Fruit fly (Drosophila melanogaster) whole organism, embryonic: ENCODE measurements around the gene aop.

Source experiments
- Atf-2 ChIP-seq: fragments of 200-800 bp; sonication (Bioruptor generic); optimal IDR thresholded peaks from 2 replicates; lab custom pipeline; 2016; ENCODE audit warnings: missing biosample characterization, missing genetic modification characterization
- Atf3 ChIP-seq: fragments of 200-800 bp; sonication (Bioruptor generic); optimal IDR thresholded peaks from 3 replicates; lab custom pipeline; 2016; ENCODE audit warnings: missing biosample characterization, missing genetic modification characterization
- BEAF-32 ChIP-seq: fragments of 200-800 bp; sonication (Bioruptor generic); optimal IDR thresholded peaks from 3 replicates; lab custom pipeline; 2017; ENCODE audit warnings: missing biosample characterization, missing genetic modification characterization, mild to moderate bottlenecking, moderate library complexity, missing genetic modification reagents
- CG10267 ChIP-seq: fragments of 200-800 bp; sonication (Bioruptor generic); optimal IDR thresholded peaks from 2 replicates; lab custom pipeline; 2018; ENCODE audit warnings: missing biosample characterization, mild to moderate bottlenecking, missing genetic modification characterization, moderate library complexity
- CG12769 ChIP-seq: fragments of 200-800 bp; sonication (Bioruptor generic); optimal IDR thresholded peaks from 2 replicates; lab custom pipeline; 2019; ENCODE audit warnings: missing biosample characterization, mild to moderate bottlenecking, missing genetic modification characterization, moderate library complexity
- CG15269 ChIP-seq: fragments of 200-800 bp; sonication (Bioruptor generic); optimal IDR thresholded peaks from 2 replicates; lab custom pipeline; 2018; ENCODE audit warnings: missing biosample characterization, mild to moderate bottlenecking, missing genetic modification characterization, moderate library complexity
- CG1602 ChIP-seq: fragments of 200-800 bp; sonication (Bioruptor generic); optimal IDR thresholded peaks from 3 replicates; lab custom pipeline; 2016; ENCODE audit warnings: missing biosample characterization, missing genetic modification characterization
- CG16863 ChIP-seq: fragments of 200-800 bp; sonication (Bioruptor generic); optimal IDR thresholded peaks from 3 replicates; lab custom pipeline; 2016; ENCODE audit warnings: missing biosample characterization, missing genetic modification characterization
- CG17359 ChIP-seq: fragments of 200-800 bp; sonication (Bioruptor generic); optimal IDR thresholded peaks from 3 replicates; lab custom pipeline; 2018; ENCODE audit warnings: missing biosample characterization, mild to moderate bottlenecking, missing genetic modification characterization, moderate library complexity
- CG18599 ChIP-seq: fragments of 200-800 bp; sonication (Bioruptor generic); optimal IDR thresholded peaks from 3 replicates; lab custom pipeline; 2017; ENCODE audit warnings: missing biosample characterization, missing genetic modification characterization, mild to moderate bottlenecking, moderate library complexity, missing genetic modification reagents
- CG6175 ChIP-seq: fragments of 200-800 bp; sonication (Bioruptor generic); IDR thresholded peaks from 3 replicates; pipeline ENCODE4 v1.3.6; 2022; ENCODE audit warnings: missing biosample characterization, missing genetic modification characterization
- CG6791 ChIP-seq: fragments of 200-800 bp; sonication (Bioruptor generic); IDR thresholded peaks from 3 replicates; pipeline ENCODE4 v1.3.6; 2022; ENCODE audit warnings: missing biosample characterization, missing genetic modification characterization; ENCODE audit not compliant: partially characterized antibody
- CG7271 ChIP-seq: fragments of 200-800 bp; sonication (Bioruptor generic); optimal IDR thresholded peaks from 2 replicates; lab custom pipeline; 2018; ENCODE audit warnings: missing biosample characterization, mild to moderate bottlenecking, missing genetic modification characterization, moderate library complexity
- CG7786 ChIP-seq: fragments of 200-800 bp; sonication (Bioruptor generic); optimal IDR thresholded peaks from 2 replicates; lab custom pipeline; 2016; ENCODE audit warnings: missing biosample characterization, missing genetic modification characterization
- CG7839 ChIP-seq: fragments of 200-800 bp; sonication (Bioruptor generic); optimal IDR thresholded peaks from 3 replicates; lab custom pipeline; 2018; ENCODE audit warnings: missing biosample characterization, mild to moderate bottlenecking, missing genetic modification characterization, moderate library complexity
- CG7987 ChIP-seq: fragments of 200-800 bp; sonication (Bioruptor generic); optimal IDR thresholded peaks from 2 replicates; lab custom pipeline; 2018; ENCODE audit warnings: missing biosample characterization, mild to moderate bottlenecking, missing genetic modification characterization, moderate library complexity
- Dek ChIP-seq: fragments of 200-800 bp; sonication (Bioruptor generic); optimal IDR thresholded peaks from 3 replicates; lab custom pipeline; 2019; ENCODE audit warnings: missing biosample characterization, mild to moderate bottlenecking, missing genetic modification characterization, moderate library complexity
- Fer1 ChIP-seq: fragments of 200-800 bp; sonication (Bioruptor generic); optimal IDR thresholded peaks from 2 replicates; lab custom pipeline; 2017; ENCODE audit warnings: missing biosample characterization, mild to moderate bottlenecking, missing genetic modification characterization
- GATAe ChIP-seq: fragments of 200-800 bp; sonication (Bioruptor generic); conservative IDR thresholded peaks from 2 replicates; pipeline ENCODE4 v1.3.6; 2022; ENCODE audit warnings: missing biosample characterization, missing genetic modification characterization
- HmgZ ChIP-seq: fragments of 200-800 bp; sonication (Bioruptor generic); optimal IDR thresholded peaks from 2 replicates; lab custom pipeline; 2018; ENCODE audit warnings: missing biosample characterization, mild to moderate bottlenecking, missing genetic modification characterization
- MBD-R2 ChIP-seq: fragments of 200-800 bp; sonication (Bioruptor generic); IDR thresholded peaks from 2 replicates; pipeline ENCODE4 v1.3.6; 2022; ENCODE audit warnings: missing biosample characterization, missing genetic modification characterization
- Myb ChIP-seq: fragments of 200-800 bp; sonication (Bioruptor generic); optimal IDR thresholded peaks from 2 replicates; lab custom pipeline; 2016; ENCODE audit warnings: missing biosample characterization, missing genetic modification characterization
- NFAT ChIP-seq: fragments of 200-800 bp; sonication (Bioruptor generic); IDR thresholded peaks from 2 replicates; pipeline ENCODE4 v1.3.6; 2022; ENCODE audit warnings: missing biosample characterization, missing genetic modification characterization
- Ptx1 ChIP-seq: fragments of 200-800 bp; sonication (Bioruptor generic); IDR thresholded peaks from 2 replicates; pipeline ENCODE4 v1.3.6; 2022; ENCODE audit warnings: missing biosample characterization, missing genetic modification characterization
- Stat92E ChIP-seq, 3 experiments: fragments of >200 bp in 2 of 3; fragments of 200-800 bp in 1 of 3; sonication (Bioruptor generic) in 1 of 3; optimal IDR thresholded peaks; 2 replicates each; lab custom pipeline; 2017 to 2019; ENCODE audit warnings: missing biosample characterization in 3 of 3, missing genetic modification characterization in 3 of 3, mild to moderate bottlenecking in 1 of 3, moderate library complexity in 1 of 3
- al ChIP-seq: fragments of 200-800 bp; sonication (Bioruptor generic); IDR thresholded peaks from 2 replicates; pipeline ENCODE4 v1.3.6; 2022; ENCODE audit warnings: missing biosample characterization, missing genetic modification characterization
- ash1 ChIP-seq: fragments of 200-800 bp; sonication (Bioruptor generic); optimal IDR thresholded peaks from 2 replicates; lab custom pipeline; 2018; ENCODE audit warnings: missing biosample characterization, mild to moderate bottlenecking, missing genetic modification characterization
- bowl ChIP-seq: fragments of 200-800 bp; sonication (Bioruptor generic); IDR thresholded peaks from 2 replicates; pipeline ENCODE4 v1.3.6; 2022; ENCODE audit warnings: missing biosample characterization, missing genetic modification characterization
- ci ChIP-seq: fragments of 200-800 bp; sonication (Bioruptor generic); IDR thresholded peaks from 3 replicates; pipeline ENCODE4 v1.3.6; 2022; ENCODE audit warnings: missing biosample characterization, missing genetic modification characterization
- dan ChIP-seq: fragments of 200-800 bp; sonication (Bioruptor generic); IDR thresholded peaks from 2 replicates; pipeline ENCODE4 v1.3.6; 2022; ENCODE audit warnings: missing biosample characterization, missing genetic modification characterization
- ind ChIP-seq: fragments of 200-800 bp; sonication (Bioruptor generic); optimal IDR thresholded peaks from 3 replicates; lab custom pipeline; 2016; ENCODE audit warnings: missing biosample characterization, missing genetic modification characterization
- insv ChIP-seq, 2 experiments: fragments of 200-800 bp; sonication (Bioruptor generic); optimal IDR thresholded peaks; 3 replicates each; lab custom pipeline; 2016 to 2018; ENCODE audit warnings: missing biosample characterization in 2 of 2, missing genetic modification characterization in 2 of 2
- lmd ChIP-seq: fragments of 200-800 bp; sonication (Bioruptor generic); IDR thresholded peaks from 2 replicates; pipeline ENCODE4 v1.3.6; 2022; ENCODE audit warnings: missing biosample characterization, missing genetic modification characterization
- mld ChIP-seq: fragments of 200-800 bp; sonication (Bioruptor generic); IDR thresholded peaks from 3 replicates; pipeline ENCODE4 v1.3.6; 2022; ENCODE audit warnings: missing biosample characterization, missing genetic modification characterization; ENCODE audit not compliant: partially characterized antibody
- nau ChIP-seq: fragments of 200-800 bp; sonication (Bioruptor generic); optimal IDR thresholded peaks from 3 replicates; lab custom pipeline; 2017; ENCODE audit warnings: missing biosample characterization, mild to moderate bottlenecking, missing genetic modification characterization, missing genetic modification reagents
- nom ChIP-seq: fragments of 200-800 bp; sonication (Bioruptor generic); optimal IDR thresholded peaks from 2 replicates; lab custom pipeline; 2017; ENCODE audit warnings: missing biosample characterization, missing genetic modification characterization, mild to moderate bottlenecking, moderate library complexity, missing genetic modification reagents
- odd ChIP-seq: fragments of 200-800 bp; sonication (Bioruptor generic); optimal IDR thresholded peaks from 2 replicates; lab custom pipeline; 2017; ENCODE audit warnings: missing biosample characterization, mild to moderate bottlenecking, missing genetic modification characterization
- prd ChIP-seq, 3 experiments: fragments of >200 bp in 2 of 3; fragments of 200-800 bp in 1 of 3; sonication (Bioruptor generic) in 1 of 3; optimal IDR thresholded peaks in 2 of 3; IDR thresholded peaks in 1 of 3; 2 replicates in 2 of 3; 3 replicates in 1 of 3; pipeline versions ENCODE4 v1.3.6 to Lab custom; 2017 to 2022; ENCODE audit warnings: missing biosample characterization in 1 of 3, missing genetic modification characterization in 1 of 3
- shn ChIP-seq: fragments of 200-800 bp; sonication (Bioruptor generic); optimal IDR thresholded peaks from 3 replicates; lab custom pipeline; 2016; ENCODE audit warnings: missing biosample characterization, missing genetic modification characterization
- sisA ChIP-seq: fragments of 200-800 bp; sonication (Bioruptor generic); IDR thresholded peaks from 2 replicates; pipeline ENCODE4 v1.3.6; 2022; ENCODE audit warnings: missing biosample characterization, missing genetic modification characterization
- slou ChIP-seq: fragments of 200-800 bp; sonication (Bioruptor generic); optimal IDR thresholded peaks from 3 replicates; lab custom pipeline; 2016; ENCODE audit warnings: missing biosample characterization, missing genetic modification characterization
- slp2 ChIP-seq: fragments of 200-800 bp; sonication (Bioruptor generic); optimal IDR thresholded peaks from 2 replicates; lab custom pipeline; 2016; ENCODE audit warnings: missing biosample characterization, missing genetic modification characterization
- ssp ChIP-seq: fragments of 200-800 bp; sonication (Bioruptor generic); IDR thresholded peaks from 2 replicates; pipeline ENCODE4 v1.3.6; 2022; ENCODE audit warnings: missing biosample characterization, missing genetic modification characterization
- tap ChIP-seq: fragments of 200-800 bp; optimal IDR thresholded peaks from 3 replicates; lab custom pipeline; 2019; ENCODE audit warnings: missing biosample characterization, mild to moderate bottlenecking, missing genetic modification characterization, moderate library complexity
- tgo ChIP-seq: fragments of 200-800 bp; sonication (Bioruptor generic); IDR thresholded peaks from 3 replicates; pipeline ENCODE4 v1.3.6; 2022; ENCODE audit warnings: missing biosample characterization, missing genetic modification characterization
- tup ChIP-seq: fragments of 200-800 bp; sonication (Bioruptor generic); optimal IDR thresholded peaks from 2 replicates; lab custom pipeline; 2016; ENCODE audit warnings: missing biosample characterization, mild to moderate bottlenecking, missing genetic modification characterization, moderate library complexity
- unc-4 ChIP-seq: fragments of 200-800 bp; sonication (Bioruptor generic); IDR thresholded peaks from 2 replicates; pipeline ENCODE4 v1.3.6; 2022; ENCODE audit warnings: missing biosample characterization, missing genetic modification characterization; ENCODE audit not compliant: partially characterized antibody
- usp ChIP-seq: fragments of >200 bp; optimal IDR thresholded peaks from 2 replicates; lab custom pipeline; 2017; ENCODE audit warnings: missing biosample characterization, missing genetic modification characterization

Gene aop

dm6 chr2L:2221649-2222150 is 43.1 kb upstream of the aop start (continued):
- TF ChIP-seq al (GFP tag; lab: Robert Waterston, UW) (peak; percentile 97), Atf3 (GFP tag; lab: Kevin White, UChicago) (peak; percentile 92), CG17359 (tag; lab: Kevin White, UChicago) (peak; percentile 96), usp (GFP tag; lab: Kevin White, UChicago) (no peak), Atf-2 (GFP tag; lab: Kevin White, UChicago) (peak; percentile 94), shn (GFP tag; lab: Kevin White, UChicago) (peak; percentile 94), insv (GFP tag; optimal IDR thresholded peaks at IDR 0.05; lab: Kevin White, UChicago) (peak in 1 of 2 experiments; percentile 57), Fer1 (GFP tag; lab: Kevin White, UChicago) (peak; percentile 96), CG10267 (tag; lab: Kevin White, UChicago) (peak; percentile 91), tap (tag; lab: Kevin White, UChicago) (peak; percentile 96), dan (GFP tag; lab: Robert Waterston, UW) (peak; percentile 85), slp2 (GFP tag; lab: Kevin White, UChicago) (peak; percentile 90), nau (peak; percentile 92), Ptx1 (peak; percentile 99), odd (peak; percentile 95), sisA (peak; percentile 97), CG7271 (tag; lab: Kevin White, UChicago) (peak; percentile 69), CG6175 (GFP tag; lab: Robert Waterston, UW) (peak; percentile 96), bowl (GFP tag; lab: Robert Waterston, UW) (peak; percentile 95), ind (peak; percentile 94), Dek (tag; lab: Kevin White, UChicago) (peak; percentile 98), GATAe (GFP tag; lab: Robert Waterston, UW) (peak; percentile 84), unc-4 (GFP tag; lab: Robert Waterston, UW) (no peak), tgo (GFP tag; lab: Robert Waterston, UW) (peak; percentile 98), CG18599 (GFP tag; lab: Kevin White, UChicago) (peak; percentile 97), CG12769 (peak; percentile 99), mld (GFP tag; lab: Robert Waterston, UW) (no peak), ci (GFP tag; lab: Robert Waterston, UW) (peak; percentile 99), CG1602 (GFP tag; lab: Kevin White, UChicago) (peak; percentile 96), BEAF-32 (peak; percentile 17), ash1 (GFP tag; lab: Kevin White, UChicago) (peak; percentile 76)
- TF ChIP-seq, all 482 proteins: peak for 435

dm6 chr2L:2220573-2221332 is 42.2 kb upstream of the aop start, which contains the start of gene papi:
Gene papi, plus strand, starts transcription at chr2L:2220748.
- TF ChIP-seq lmd (no peak), BEAF-32 (peak; percentile 20), CG7987 (GFP tag; lab: Kevin White, UChicago) (peak; percentile 38), CG16863 (GFP tag; lab: Kevin White, UChicago) (no peak), MBD-R2 (GFP tag; lab: Robert Waterston, UW) (peak; percentile 39), CG7786 (GFP tag; lab: Kevin White, UChicago) (no peak), HmgZ (tag; lab: Kevin White, UChicago) (peak; percentile 52), NFAT (GFP tag; lab: Robert Waterston, UW) (no peak), slou (no peak), nom (GFP tag; lab: Kevin White, UChicago) (no peak), Stat92E (GFP tag; optimal IDR thresholded peaks at IDR 0.05; lab: Kevin White, UChicago) (no peak), CG7839 (no peak), ssp (GFP tag; lab: Robert Waterston, UW) (no peak), tup (GFP tag; lab: Kevin White, UChicago) (no peak), prd (optimal IDR thresholded peaks at IDR 0.05; lab: Kevin White, UChicago) (no peak), prd (GFP tag; IDR thresholded peaks at IDR 0.05; lab: Robert Waterston, UW) (no peak), Myb (peak; percentile 98), CG15269 (tag; lab: Kevin White, UChicago) (no peak), CG6791 (GFP tag; lab: Robert Waterston, UW) (0 out of 3 replicates have a peak, but pooled peaks have one; percentile 21)
